Worm (Caenorhabditis elegans): ENCODE data around the gene fbxb-117.

fbxb-117 gene

ce11 chrV:19299262-19299661 lies 16.8 kb downstream of the fbxb-117 start, which contains the start of gene F55C9.14:
F55C9.14 (plus strand) TSS chrV:19299562.
- TF ChIP-seq nfya-1 (tag; optimal IDR thresholded peaks at IDR 0.05; ENCODE audit: insufficient read depth): no peak
- TF ChIP-seq ceh-9 (tag; optimal IDR thresholded peaks at IDR 0.05): no peak
- no peak for TF ChIP-seq pha-4 (tag; optimal IDR thresholded peaks at IDR 0.05)
- TF ChIP-seq nhr-43 (tag; optimal IDR thresholded peaks at IDR 0.05; ENCODE audit: poor library complexity, severe bottlenecking): no peak
- no peak for TF ChIP-seq nhr-25 (tag; optimal IDR thresholded peaks at IDR 0.05)
- no peak for TF ChIP-seq nhr-28 (tag; optimal IDR thresholded peaks at IDR 0.05)

DNA sequence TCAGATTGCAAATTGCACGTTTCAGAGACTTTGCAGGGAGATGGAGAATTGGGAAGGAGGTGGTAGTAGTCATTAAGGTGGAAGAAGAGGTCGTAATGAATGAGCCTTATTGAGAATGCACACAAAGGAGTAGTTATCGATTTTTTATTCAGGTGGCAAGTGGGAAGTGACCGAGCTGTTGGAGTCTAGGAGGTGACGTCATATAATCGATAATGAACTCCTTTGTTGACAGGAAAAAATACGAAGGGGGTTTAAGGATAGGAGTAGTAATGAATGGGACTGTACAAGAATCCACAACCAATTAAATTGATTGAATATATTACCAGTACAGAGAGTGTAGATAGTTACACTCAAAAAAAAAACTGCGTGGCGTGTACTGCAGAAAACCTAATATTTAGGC lies 19.5 kb downstream of the fbxb-117 start, which contains the start of gene fbxb-62:
Gene fbxb-62 (minus strand): TSS at position 101 of the 400 bp plus-strand sequence.
- TF ChIP-seq elt-2 (tag; optimal IDR thresholded peaks at IDR 0.05) (no peak), mml-1 (tag; optimal IDR thresholded peaks at IDR 0.05) (no peak), ZK546.5 (tag; optimal IDR thresholded peaks at IDR 0.05) (no peak), nhr-67 (tag; optimal IDR thresholded peaks at IDR 0.05) (no peak), ceh-16 (tag; optimal IDR thresholded peaks at IDR 0.05) (no peak), ztf-4 (tag; optimal IDR thresholded peaks at IDR 0.05) (no peak), egl-27 (tag; optimal IDR thresholded peaks at IDR 0.05) (no peak), ztf-11 (tag; optimal IDR thresholded peaks at IDR 0.05) (no peak), fos-1 (tag; optimal IDR thresholded peaks at IDR 0.05) (no peak), nhr-76 (tag; optimal IDR thresholded peaks at IDR 0.05) (no peak), nhr-11 (tag; optimal IDR thresholded peaks at IDR 0.05) (no peak), snpc-4 (tag; optimal IDR thresholded peaks at IDR 0.05) (no peak), nhr-25 (tag; optimal IDR thresholded peaks at IDR 0.05) (no peak), skn-1 (tag; optimal IDR thresholded peaks at IDR 0.05) (no peak), unc-62 (GFP tag; optimal IDR thresholded peaks at IDR 0.05) (no peak), tbx-2 (tag; optimal IDR thresholded peaks at IDR 0.05) (no peak)

ce11 chrV:19303589-19304174 lies 21.3 kb downstream of the fbxb-117 start, which contains the start of the genes fbxb-63 and fbxb-61:
fbxb-63 (minus strand) TSS chrV:19303730.
fbxb-61 (plus strand) TSS chrV:19304124.
- TF ChIP-seq nhr-237 (tag; optimal IDR thresholded peaks at IDR 0.05) (no peak), mdl-1 (tag; optimal IDR thresholded peaks at IDR 0.05) (no peak), unc-39 (tag; optimal IDR thresholded peaks at IDR 0.05) (no peak), lin-39 (tag; optimal IDR thresholded peaks at IDR 0.05) (no peak), nhr-67 (tag; optimal IDR thresholded peaks at IDR 0.05) (no peak), egl-27 (tag; optimal IDR thresholded peaks at IDR 0.05) (no peak)

ce11 chrV:19306906-19307305 lies 24.5 kb downstream of the fbxb-117 start, which contains the start of gene F55C9.15:
F55C9.15 (minus strand) TSS chrV:19307006.
- no peak for TF ChIP-seq ceh-28 (tag; optimal IDR thresholded peaks at IDR 0.05)
- TF ChIP-seq ztf-4 (tag; optimal IDR thresholded peaks at IDR 0.05): no peak
- no peak for TF ChIP-seq lin-39 (tag; optimal IDR thresholded peaks at IDR 0.05)
- no peak for TF ChIP-seq aly-2 (tag; optimal IDR thresholded peaks at IDR 0.05)
- TF ChIP-seq elt-2 (tag; optimal IDR thresholded peaks at IDR 0.05): no peak
- no peak for TF ChIP-seq nhr-237 (tag; optimal IDR thresholded peaks at IDR 0.05)
- TF ChIP-seq zag-1 (tag; optimal IDR thresholded peaks at IDR 0.05): no peak
- no peak for TF ChIP-seq fkh-10 (GFP tag; optimal IDR thresholded peaks at IDR 0.05)
- no peak for TF ChIP-seq daf-12 (tag; optimal IDR thresholded peaks at IDR 0.05)
- TF ChIP-seq nhr-77 (tag; optimal IDR thresholded peaks at IDR 0.05): no peak
- no peak for TF ChIP-seq pha-4 (tag; optimal IDR thresholded peaks at IDR 0.05)
- no peak for TF ChIP-seq nhr-28 (tag; optimal IDR thresholded peaks at IDR 0.05)
- TF ChIP-seq ceh-9 (tag; optimal IDR thresholded peaks at IDR 0.05): no peak
- no peak for TF ChIP-seq nfya-1 (tag; optimal IDR thresholded peaks at IDR 0.05; ENCODE audit: insufficient read depth)
- TF ChIP-seq fos-1 (tag; optimal IDR thresholded peaks at IDR 0.05): no peak
- no peak for TF ChIP-seq lsy-12 (tag; optimal IDR thresholded peaks at IDR 0.05)
- no peak for TF ChIP-seq nhr-11 (tag; optimal IDR thresholded peaks at IDR 0.05)
- TF ChIP-seq ceh-82 (tag; optimal IDR thresholded peaks at IDR 0.05): no peak

ce11 chrV:19308137-19308536 lies 25.7 kb downstream of the fbxb-117 start:
- TF ChIP-seq nhr-77 (tag; optimal IDR thresholded peaks at IDR 0.05) (no peak), unc-39 (tag; optimal IDR thresholded peaks at IDR 0.05) (no peak), eor-1 (tag; optimal IDR thresholded peaks at IDR 0.05) (no peak), mdl-1 (tag; optimal IDR thresholded peaks at IDR 0.05) (no peak), nhr-23 (tag; optimal IDR thresholded peaks at IDR 0.05) (no peak), nhr-28 (tag; optimal IDR thresholded peaks at IDR 0.05) (no peak), fkh-2 (tag; optimal IDR thresholded peaks at IDR 0.05) (no peak), mml-1 (tag; optimal IDR thresholded peaks at IDR 0.05) (no peak), skn-1 (tag; optimal IDR thresholded peaks at IDR 0.05) (no peak), nfya-1 (tag; optimal IDR thresholded peaks at IDR 0.05; ENCODE audit: insufficient read depth) (no peak), fkh-10 (GFP tag; optimal IDR thresholded peaks at IDR 0.05) (no peak), lin-15B (tag; optimal IDR thresholded peaks at IDR 0.05) (no peak), lsy-12 (tag; optimal IDR thresholded peaks at IDR 0.05) (no peak)

All from whole organism, L3 larva.